Worm (Caenorhabditis elegans) whole organism, L3 larva: ENCODE results near the gene gst-42.
A peak's percentile ranks its signal among the peaks of the same experiment; 100 is the strongest.

Experiments used
- R02D3.7 ChIP-seq: fragments of 150-350 bp; optimal IDR thresholded peaks from 2 replicates; lab custom pipeline; 2014; ENCODE audit warnings: missing biosample characterization, missing genetic modification characterization
- ZK546.5 ChIP-seq: sonication (generic microtip); optimal IDR thresholded peaks from 2 replicates; lab custom pipeline; 2017; ENCODE audit warnings: missing biosample characterization, missing genetic modification characterization
- aly-2 ChIP-seq: fragments of 150-350 bp; optimal IDR thresholded peaks from 2 replicates; lab custom pipeline; 2014; ENCODE audit warnings: missing biosample characterization, missing genetic modification characterization
- ama-1 ChIP-seq: fragments of 150-350 bp; optimal IDR thresholded peaks from 2 replicates; lab custom pipeline; 2018
- ceh-16 ChIP-seq: sonication (generic microtip); optimal IDR thresholded peaks from 2 replicates; lab custom pipeline; 2017; ENCODE audit warnings: missing biosample characterization, missing genetic modification characterization
- ceh-28 ChIP-seq: fragments of 150-350 bp; optimal IDR thresholded peaks from 2 replicates; lab custom pipeline; 2014; ENCODE audit warnings: missing biosample characterization, missing genetic modification reagents, missing genetic modification characterization
- ceh-9 ChIP-seq: sonication (generic microtip); optimal IDR thresholded peaks from 2 replicates; lab custom pipeline; 2018; ENCODE audit warnings: missing biosample characterization, missing genetic modification characterization
- egl-27 ChIP-seq: sonication (generic microtip); optimal IDR thresholded peaks from 4 replicates; lab custom pipeline; 2017; ENCODE audit warnings: missing biosample characterization, missing genetic modification reagents, missing genetic modification characterization
- elt-1 ChIP-seq: fragments of 150-350 bp; optimal IDR thresholded peaks from 2 replicates; lab custom pipeline; 2014; ENCODE audit warnings: missing biosample characterization, missing genetic modification characterization
- elt-2 ChIP-seq: sonication (generic microtip); optimal IDR thresholded peaks from 2 replicates; lab custom pipeline; 2016; ENCODE audit warnings: missing genetic modification reagents, mild to moderate bottlenecking, missing genetic modification characterization, missing compliant biosample characterization
- elt-3 ChIP-seq, 3 experiments: fragments of 150-350 bp in 1 of 3; sonication (generic microtip) in 2 of 3; optimal IDR thresholded peaks; 2 replicates in 2 of 3; 4 replicates in 1 of 3; lab custom pipeline; 2014 to 2017; ENCODE audit warnings: missing biosample characterization in 3 of 3, missing genetic modification characterization in 3 of 3
- eor-1 ChIP-seq, 2 experiments: fragments of 150-350 bp; optimal IDR thresholded peaks; 2 replicates each; lab custom pipeline; 2014 to 2018; ENCODE audit warnings: missing biosample characterization in 2 of 2, missing genetic modification characterization in 2 of 2
- fkh-10 ChIP-seq: sonication (generic microtip); optimal IDR thresholded peaks from 2 replicates; lab custom pipeline; 2017; ENCODE audit warnings: missing biosample characterization, missing genetic modification reagents, missing genetic modification characterization
- fos-1 ChIP-seq: fragments of 150-350 bp; optimal IDR thresholded peaks from 2 replicates; lab custom pipeline; 2014; ENCODE audit warnings: missing biosample characterization, missing genetic modification characterization
- hmg-11 ChIP-seq: sonication (generic microtip); optimal IDR thresholded peaks from 2 replicates; lab custom pipeline; 2016; ENCODE audit warnings: missing genetic modification characterization, missing compliant biosample characterization
- lin-15B ChIP-seq: fragments of 150-350 bp; optimal IDR thresholded peaks from 2 replicates; lab custom pipeline; 2014; ENCODE audit warnings: missing biosample characterization, missing genetic modification characterization
- lsy-12 ChIP-seq: sonication (generic microtip); optimal IDR thresholded peaks from 2 replicates; lab custom pipeline; 2016; ENCODE audit warnings: mild to moderate bottlenecking, missing genetic modification characterization, missing compliant biosample characterization
- mdl-1 ChIP-seq: fragments of 150-350 bp; optimal IDR thresholded peaks from 2 replicates; lab custom pipeline; 2014; ENCODE audit warnings: missing biosample characterization, missing genetic modification characterization
- mml-1 ChIP-seq: fragments of 150-350 bp; sonication (generic microtip); optimal IDR thresholded peaks from 3 replicates; lab custom pipeline; 2014; ENCODE audit warnings: missing biosample characterization, missing genetic modification characterization
- nfya-1 ChIP-seq: sonication (generic microtip); optimal IDR thresholded peaks from 2 replicates; lab custom pipeline; 2017; ENCODE audit warnings: missing genetic modification characterization, mild to moderate bottlenecking, missing compliant biosample characterization, antibody characterized with exemption, moderate library complexity; ENCODE audit not compliant: insufficient read depth
- nhr-11 ChIP-seq: fragments of 150-350 bp; optimal IDR thresholded peaks from 2 replicates; lab custom pipeline; 2014; ENCODE audit warnings: missing biosample characterization, missing genetic modification characterization
- nhr-12 ChIP-seq: fragments of 150-350 bp; optimal IDR thresholded peaks from 2 replicates; lab custom pipeline; 2014; ENCODE audit warnings: missing biosample characterization, missing genetic modification characterization
- nhr-23 ChIP-seq: fragments of 150-350 bp; optimal IDR thresholded peaks from 2 replicates; lab custom pipeline; 2014; ENCODE audit warnings: missing biosample characterization, missing genetic modification reagents, missing genetic modification characterization
- nhr-237 ChIP-seq: fragments of 150-350 bp; optimal IDR thresholded peaks from 2 replicates; lab custom pipeline; 2014; ENCODE audit warnings: missing biosample characterization, missing genetic modification characterization
- nhr-25 ChIP-seq: sonication (generic microtip); optimal IDR thresholded peaks from 2 replicates; lab custom pipeline; 2017; ENCODE audit warnings: missing biosample characterization, missing genetic modification characterization
- nhr-28 ChIP-seq: fragments of 150-350 bp; optimal IDR thresholded peaks from 2 replicates; lab custom pipeline; 2014; ENCODE audit warnings: missing biosample characterization, missing genetic modification characterization
- nhr-43 ChIP-seq: sonication (generic microtip); optimal IDR thresholded peaks from 2 replicates; lab custom pipeline; 2016; ENCODE audit warnings: mild to moderate bottlenecking, missing genetic modification characterization, missing compliant biosample characterization; ENCODE audit not compliant: poor library complexity, severe bottlenecking
- nhr-67 ChIP-seq: fragments of 150-350 bp; optimal IDR thresholded peaks from 2 replicates; lab custom pipeline; 2014; ENCODE audit warnings: missing biosample characterization, missing genetic modification characterization
- nhr-76 ChIP-seq: fragments of 150-350 bp; sonication (generic microtip); optimal IDR thresholded peaks from 5 replicates; lab custom pipeline; 2014; ENCODE audit warnings: missing biosample characterization, missing genetic modification characterization
- pqm-1 ChIP-seq: fragments of 150-350 bp; optimal IDR thresholded peaks from 2 replicates; lab custom pipeline; 2017; ENCODE audit warnings: missing biosample characterization, missing genetic modification characterization, inconsistent platforms
- sea-2 ChIP-seq: fragments of 150-350 bp; sonication (generic microtip); optimal IDR thresholded peaks from 4 replicates; lab custom pipeline; 2014; ENCODE audit warnings: missing biosample characterization, missing genetic modification reagents, missing genetic modification characterization
- skn-1 ChIP-seq: fragments of 150-350 bp; optimal IDR thresholded peaks from 2 replicates; lab custom pipeline; 2014; ENCODE audit warnings: missing biosample characterization, missing genetic modification characterization
- snpc-4 ChIP-seq: fragments of 150-350 bp; optimal IDR thresholded peaks from 2 replicates; lab custom pipeline; 2014; ENCODE audit warnings: missing biosample characterization, missing genetic modification characterization
- unc-39 ChIP-seq: sonication (generic microtip); optimal IDR thresholded peaks from 4 replicates; lab custom pipeline; 2017; ENCODE audit warnings: missing biosample characterization, missing genetic modification characterization
- unc-62 ChIP-seq: fragments of 150-350 bp; sonication (generic microtip); optimal IDR thresholded peaks from 4 replicates; lab custom pipeline; 2014; ENCODE audit warnings: missing biosample characterization, missing genetic modification reagents, missing genetic modification characterization
- zag-1 ChIP-seq: fragments of 150-350 bp; optimal IDR thresholded peaks from 2 replicates; lab custom pipeline; 2014; ENCODE audit warnings: missing biosample characterization, missing genetic modification characterization
- ztf-11 ChIP-seq: fragments of 150-350 bp; optimal IDR thresholded peaks from 2 replicates; lab custom pipeline; 2014; ENCODE audit warnings: missing biosample characterization, missing genetic modification characterization
- ztf-4 ChIP-seq: fragments of 150-350 bp; optimal IDR thresholded peaks from 2 replicates; lab custom pipeline; 2014; ENCODE audit warnings: missing biosample characterization, missing genetic modification characterization

gst-42 gene

DNA sequence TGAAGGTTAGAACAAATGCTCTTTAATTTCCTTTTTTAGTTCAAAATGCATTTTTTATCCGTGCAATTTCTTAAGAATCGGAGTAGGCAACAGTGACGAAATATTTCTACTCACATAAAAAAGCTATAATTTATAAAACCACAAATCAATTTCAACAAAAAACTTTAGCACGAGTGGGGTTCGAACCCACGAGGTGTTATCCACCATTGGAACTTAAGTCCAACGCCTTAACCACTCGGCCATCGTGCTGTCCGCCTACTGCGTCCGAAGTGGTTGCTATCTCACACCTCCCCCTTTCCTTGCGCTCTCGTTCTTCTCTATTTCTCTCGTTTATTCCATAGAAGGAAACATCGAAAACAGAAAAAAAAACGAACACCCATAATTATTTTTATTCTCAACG lies 29.9 kb upstream of the gst-42 start (continued):
- peak; percentile 91 for TF ChIP-seq hmg-11 (tag; lab: Kevin White, UChicago)
- TF ChIP-seq ztf-11 (tag; lab: Kevin White, UChicago), result no peak
- TF ChIP-seq nhr-67 (tag; lab: Kevin White, UChicago), result no peak
- no peak for TF ChIP-seq elt-3 (tag; optimal IDR thresholded peaks at IDR 0.05; lab: Kevin White, UChicago)
- TF ChIP-seq nhr-23 (tag; lab: Kevin White, UChicago), result no peak
- TF ChIP-seq nhr-237 (tag; lab: Kevin White, UChicago), result no peak
- no peak for TF ChIP-seq elt-1 (tag; lab: Kevin White, UChicago)
- no peak for TF ChIP-seq mml-1 (tag; lab: Kevin White, UChicago)
- TF ChIP-seq nhr-25 (tag; lab: Kevin White, UChicago), result peak; percentile 18
- no peak for TF ChIP-seq mdl-1 (tag; lab: Kevin White, UChicago)
- TF ChIP-seq sea-2 (GFP tag; lab: Kevin White, UChicago), result no peak
- TF ChIP-seq ZK546.5 (tag; lab: Kevin White, UChicago), result no peak
- no peak for TF ChIP-seq ztf-4 (tag; lab: Kevin White, UChicago)
- no peak for TF ChIP-seq nhr-28 (tag; lab: Kevin White, UChicago)

DNA sequence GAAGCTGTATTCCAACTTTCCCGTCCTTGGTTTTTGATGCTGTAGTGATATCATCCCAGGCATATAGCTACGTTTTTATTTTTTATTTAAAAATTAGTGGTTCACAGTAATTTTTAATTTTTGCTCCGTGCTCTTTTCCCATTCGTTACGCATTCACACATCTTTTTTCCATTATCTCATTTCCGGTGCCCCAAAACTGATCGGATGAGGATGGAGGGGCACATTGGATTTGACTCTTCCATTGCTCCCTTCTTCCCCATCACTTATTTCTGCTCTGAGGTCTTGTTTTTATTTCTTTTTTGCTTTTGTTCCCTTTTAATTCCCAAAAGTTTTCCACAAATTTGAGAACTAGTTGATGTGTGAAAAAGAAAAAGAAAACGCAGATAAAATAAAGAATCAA lies 25.4 kb upstream of the gst-42 start:
- no peak for TF ChIP-seq nhr-76 (tag; lab: Kevin White, UChicago)
- no peak for TF ChIP-seq zag-1 (tag; lab: Kevin White, UChicago)
- no peak for TF ChIP-seq elt-3 (tag; optimal IDR thresholded peaks at IDR 0.05; lab: Kevin White, UChicago)
- no peak for TF ChIP-seq nhr-11
- TF ChIP-seq elt-2 (tag; lab: Kevin White, UChicago), result no peak
- TF ChIP-seq aly-2 (tag; lab: Kevin White, UChicago), result no peak
- TF ChIP-seq, all 47 proteins: peak for 0

DNA sequence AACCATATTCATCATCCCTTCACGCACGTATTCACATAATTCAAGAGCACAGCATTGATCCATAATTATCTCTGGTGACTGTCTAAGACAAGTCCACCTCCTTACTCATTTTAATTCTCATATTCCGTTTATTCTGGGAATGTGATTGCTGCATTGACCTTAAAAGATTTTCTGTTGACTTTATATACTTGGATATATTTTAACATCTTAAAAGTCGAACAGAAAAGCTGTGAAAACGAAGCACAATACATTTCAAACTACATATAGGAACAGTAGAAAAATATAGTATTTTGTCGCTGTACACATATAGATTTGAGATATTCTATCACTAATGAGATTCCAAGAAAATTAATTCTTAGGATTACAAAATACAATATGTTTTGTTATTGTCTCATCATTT lies 24.6 kb upstream of the gst-42 start:
- TF ChIP-seq pqm-1 (tag; lab: Kevin White, UChicago) (no peak), nhr-23 (tag; lab: Kevin White, UChicago) (no peak), egl-27 (tag; lab: Kevin White, UChicago) (no peak), sea-2 (GFP tag; lab: Kevin White, UChicago) (no peak), nhr-237 (tag; lab: Kevin White, UChicago) (no peak), nhr-11 (no peak), elt-2 (tag; lab: Kevin White, UChicago) (no peak), hmg-11 (tag; lab: Kevin White, UChicago) (no peak), ztf-11 (tag; lab: Kevin White, UChicago) (no peak), ceh-28 (no peak)

DNA sequence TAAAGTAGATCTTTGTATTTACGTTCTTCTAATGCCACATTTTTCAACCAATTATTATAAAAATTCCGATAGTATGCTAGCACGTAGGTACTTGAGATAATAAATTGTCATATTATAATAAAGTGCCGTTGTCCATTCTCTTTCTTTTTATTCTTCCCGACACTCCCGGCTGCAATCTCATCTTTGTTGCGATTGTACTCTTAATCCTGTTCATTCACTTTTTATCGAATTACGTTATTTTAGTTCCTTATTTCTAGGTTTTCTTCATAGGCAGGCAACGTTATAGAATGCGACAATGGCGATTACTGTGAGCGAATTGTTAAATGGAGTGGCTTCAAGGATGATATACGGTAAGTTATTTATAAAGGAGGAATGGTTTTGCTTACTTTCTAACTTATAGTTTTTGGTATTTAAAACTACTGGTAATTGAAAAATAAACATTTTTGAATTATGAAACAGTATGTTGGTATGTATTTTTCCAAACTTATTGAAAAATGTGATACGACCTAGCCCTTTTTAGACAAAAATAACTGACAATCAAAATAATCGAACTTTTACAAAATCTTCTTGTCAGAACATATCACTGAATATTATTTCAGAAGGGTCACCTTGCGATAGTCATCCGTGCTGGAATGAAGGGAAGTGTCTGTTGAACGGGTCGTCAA lies 18.2 kb upstream of the gst-42 start, which contains the start of gene C40H5.2:
Gene C40H5.2, plus strand, starts transcription at position 256 of the 665 bp plus-strand sequence.
- no peak for TF ChIP-seq mdl-1 (tag; lab: Kevin White, UChicago)
- TF ChIP-seq fos-1 (tag; lab: Kevin White, UChicago), result no peak
- no peak for TF ChIP-seq nhr-237 (tag; lab: Kevin White, UChicago)
- peak; percentile 54 for TF ChIP-seq fkh-10
- TF ChIP-seq eor-1 (tag; optimal IDR thresholded peaks at IDR 0.05; lab: Kevin White, UChicago), result no peak
- TF ChIP-seq unc-39 (tag; lab: Kevin White, UChicago), result no peak
- TF ChIP-seq lin-15B, result no peak
- no peak for TF ChIP-seq skn-1 (tag; lab: Kevin White, UChicago)
- TF ChIP-seq nfya-1, result no peak
- TF ChIP-seq, all 47 proteins: peak for 1

DNA sequence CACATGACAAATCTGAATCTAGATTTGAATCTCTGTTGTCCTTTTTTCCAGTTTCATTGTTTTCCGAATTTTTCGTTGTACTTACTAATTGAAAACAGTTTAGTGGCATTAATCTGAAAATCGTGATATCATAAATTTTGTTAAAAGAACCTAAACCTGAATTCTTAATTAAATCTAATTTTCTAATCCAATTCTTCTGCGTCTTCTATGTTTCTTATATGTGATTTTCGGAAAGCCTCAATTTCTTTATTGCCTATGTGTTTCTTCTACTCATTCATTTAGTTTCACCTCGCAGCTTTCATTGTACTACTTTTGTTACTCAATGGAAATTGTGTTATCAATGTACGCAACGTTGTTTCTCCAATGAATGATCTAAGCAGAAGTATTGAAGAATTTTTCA lies 16.0 kb upstream of the gst-42 start:
- TF ChIP-seq nhr-12 (tag; lab: Kevin White, UChicago), result no peak
- TF ChIP-seq nhr-43 (tag; lab: Kevin White, UChicago), result no peak
- no peak for TF ChIP-seq elt-3 (tag; optimal IDR thresholded peaks at IDR 0.05; lab: Kevin White, UChicago)
- TF ChIP-seq ceh-16 (tag; lab: Kevin White, UChicago), result no peak
- TF ChIP-seq snpc-4 (tag; lab: Kevin White, UChicago), result no peak
- no peak for TF ChIP-seq egl-27 (tag; lab: Kevin White, UChicago)
- no peak for TF ChIP-seq mml-1 (tag; lab: Kevin White, UChicago)
- TF ChIP-seq eor-1 (tag; optimal IDR thresholded peaks at IDR 0.05; lab: Kevin White, UChicago), result no peak
- TF ChIP-seq ceh-9 (tag; lab: Kevin White, UChicago), result no peak
- no peak for TF ChIP-seq ztf-4 (tag; lab: Kevin White, UChicago)
- TF ChIP-seq lsy-12 (tag; lab: Kevin White, UChicago), result no peak
- no peak for TF ChIP-seq unc-62 (GFP tag; lab: Kevin White, UChicago)
- no peak for TF ChIP-seq skn-1 (tag; lab: Kevin White, UChicago)
- TF ChIP-seq ama-1 (lab: Kevin White, UChicago), result no peak
- no peak for TF ChIP-seq nhr-23 (tag; lab: Kevin White, UChicago)
- TF ChIP-seq pqm-1 (tag; lab: Kevin White, UChicago), result no peak
- no peak for TF ChIP-seq nhr-67 (tag; lab: Kevin White, UChicago)
- no peak for TF ChIP-seq R02D3.7
